Worm (Caenorhabditis elegans) whole organism, L4 larva: ENCODE results near the gene T05G5.1.

Experiments used
- D1046.2 ChIP-seq: fragments of 200-800 bp; sonication (Bioruptor generic); IDR thresholded peaks from 2 replicates; pipeline ENCODE4 v1.3.6; 2022; ENCODE audit warnings: missing genetic modification characterization, missing compliant biosample characterization
- F26F4.8 ChIP-seq: fragments of 200-800 bp; sonication (Bioruptor generic); conservative IDR thresholded peaks from 2 replicates; pipeline ENCODE4 v1.3.6; 2022; ENCODE audit warnings: missing genetic modification characterization, missing compliant biosample characterization
- F37D6.2 ChIP-seq: sonication (generic microtip); optimal IDR thresholded peaks from 2 replicates; lab custom pipeline; 2016; ENCODE audit warnings: mild to moderate bottlenecking, missing genetic modification characterization, missing compliant biosample characterization
- F44E2.7 ChIP-seq: fragments of 200-800 bp; sonication (Bioruptor generic); IDR thresholded peaks from 2 replicates; pipeline ENCODE4 v2.1.2; 2022; ENCODE audit warnings: missing genetic modification characterization, missing compliant biosample characterization
- F49E8.2 ChIP-seq: sonication (generic microtip); optimal IDR thresholded peaks from 2 replicates; lab custom pipeline; 2016; ENCODE audit warnings: missing compliant biosample characterization, mild to moderate bottlenecking, missing genetic modification characterization, borderline replicate concordance
- Y105C5A.15 ChIP-seq: fragments of 200-800 bp; sonication (Bioruptor generic); IDR thresholded peaks from 2 replicates; pipeline ENCODE4 v1.3.6; 2022; ENCODE audit warnings: missing genetic modification characterization, missing compliant biosample characterization
- Y48G9A.11 ChIP-seq: fragments of 200-800 bp; sonication (Bioruptor generic); IDR thresholded peaks from 2 replicates; pipeline ENCODE4 v1.3.6; 2022; ENCODE audit warnings: missing genetic modification reagents, missing genetic modification characterization, missing compliant biosample characterization
- ZK546.5 ChIP-seq, 2 experiments: sonication (generic microtip); optimal IDR thresholded peaks; 2 replicates each; lab custom pipeline; 2017; ENCODE audit warnings: missing biosample characterization in 2 of 2, missing genetic modification characterization in 2 of 2
- arid-1 ChIP-seq: fragments of 200-800 bp; sonication (Bioruptor generic); conservative IDR thresholded peaks from 2 replicates; pipeline ENCODE4 v1.3.6; 2022; ENCODE audit warnings: missing genetic modification reagents, missing genetic modification characterization, missing compliant biosample characterization
- ceh-20 ChIP-seq: fragments of 200-800 bp; sonication (Bioruptor generic); IDR thresholded peaks from 2 replicates; pipeline ENCODE4 v1.3.6; 2022; ENCODE audit warnings: missing genetic modification reagents, missing genetic modification characterization, missing compliant biosample characterization
- ces-1 ChIP-seq: fragments of 150-350 bp; sonication (generic microtip); optimal IDR thresholded peaks from 4 replicates; lab custom pipeline; 2014; ENCODE audit warnings: missing biosample characterization, missing genetic modification reagents, missing genetic modification characterization
- cey-2 ChIP-seq: sonication (generic microtip); optimal IDR thresholded peaks from 3 replicates; lab custom pipeline; 2017; ENCODE audit warnings: missing genetic modification characterization, mild to moderate bottlenecking, missing compliant biosample characterization, antibody characterized with exemption, borderline replicate concordance; ENCODE audit not compliant: insufficient read depth
- ctbp-1 ChIP-seq: fragments of 200-800 bp; sonication (Bioruptor generic); IDR thresholded peaks from 2 replicates; pipeline ENCODE4 v1.3.6; 2022; ENCODE audit warnings: missing genetic modification reagents, missing genetic modification characterization, missing compliant biosample characterization
- daf-16 ChIP-seq, 3 experiments: sonication (generic microtip); optimal IDR thresholded peaks; 2 replicates each; lab custom pipeline; 2016 to 2017; ENCODE audit warnings: missing genetic modification characterization in 3 of 3, missing genetic modification reagents in 3 of 3, mild to moderate bottlenecking in 2 of 3, missing compliant biosample characterization in 2 of 3, missing biosample characterization in 1 of 3, moderate library complexity in 1 of 3
- dpl-1 ChIP-seq: fragments of 150-350 bp; optimal IDR thresholded peaks from 2 replicates; lab custom pipeline; 2014; ENCODE audit warnings: missing biosample characterization, missing genetic modification reagents, missing genetic modification characterization
- fkh-10 ChIP-seq: fragments of 150-350 bp; optimal IDR thresholded peaks from 2 replicates; lab custom pipeline; 2014; ENCODE audit warnings: missing biosample characterization, missing genetic modification reagents, missing genetic modification characterization
- fos-1 ChIP-seq: fragments of 150-350 bp; optimal IDR thresholded peaks from 2 replicates; lab custom pipeline; 2014; ENCODE audit warnings: missing biosample characterization, missing genetic modification characterization
- hif-1 ChIP-seq, 2 experiments: sonication (generic microtip); optimal IDR thresholded peaks; 2 replicates each; lab custom pipeline; 2016 to 2017; ENCODE audit warnings: missing compliant biosample characterization in 2 of 2, missing genetic modification characterization in 2 of 2, missing genetic modification reagents in 2 of 2, missing genotype in 2 of 2, mild to moderate bottlenecking in 1 of 2
- hmg-1.1 ChIP-seq: fragments of 200-800 bp; sonication (Bioruptor generic); IDR thresholded peaks from 2 replicates; pipeline ENCODE4 v1.3.6; 2022; ENCODE audit warnings: missing genetic modification reagents, missing genetic modification characterization, missing compliant biosample characterization
- lim-7 ChIP-seq: fragments of 200-800 bp; sonication (Bioruptor generic); IDR thresholded peaks from 2 replicates; pipeline ENCODE4 v1.3.6; 2022; ENCODE audit warnings: missing genetic modification characterization, missing compliant biosample characterization
- lin-1 ChIP-seq: fragments of 200-800 bp; sonication (Bioruptor generic); IDR thresholded peaks from 2 replicates; pipeline ENCODE4 v1.3.6; 2022; ENCODE audit warnings: missing genetic modification reagents, missing genetic modification characterization, missing compliant biosample characterization
- lin-13 ChIP-seq: fragments of 150-350 bp; optimal IDR thresholded peaks from 2 replicates; lab custom pipeline; 2014; ENCODE audit warnings: missing biosample characterization, missing genetic modification reagents, missing genetic modification characterization
- lin-38 ChIP-seq: fragments of 200-800 bp; sonication (Bioruptor generic); IDR thresholded peaks from 2 replicates; pipeline ENCODE4 v1.3.6; 2022; ENCODE audit warnings: missing genetic modification reagents, missing genetic modification characterization, missing compliant biosample characterization
- lsy-2 ChIP-seq, 2 experiments: fragments of 150-350 bp in 1 of 2; sonication (generic microtip) in 1 of 2; optimal IDR thresholded peaks; 2 replicates each; lab custom pipeline; 2014 to 2017; ENCODE audit warnings: missing biosample characterization in 2 of 2, missing genetic modification characterization in 2 of 2
- madf-5 ChIP-seq, 2 experiments: fragments of 200-800 bp; sonication (Bioruptor generic); IDR thresholded peaks; 2 replicates each; pipeline ENCODE4 v1.3.6; 2022; ENCODE audit warnings: missing compliant biosample characterization in 2 of 2, missing genetic modification characterization in 2 of 2
- mdl-1 ChIP-seq, 2 experiments: fragments of 150-350 bp in 1 of 2; sonication (generic microtip) in 1 of 2; optimal IDR thresholded peaks; 2 replicates each; lab custom pipeline; 2014 to 2017; ENCODE audit warnings: missing biosample characterization in 2 of 2, missing genetic modification characterization in 2 of 2
- mdt-29 ChIP-seq: fragments of 200-800 bp; sonication (Bioruptor generic); IDR thresholded peaks from 2 replicates; pipeline ENCODE4 v1.3.6; 2022; ENCODE audit warnings: missing genetic modification reagents, missing genetic modification characterization, missing compliant biosample characterization
- mep-1 ChIP-seq: fragments of 150-350 bp; sonication (generic microtip); optimal IDR thresholded peaks from 3 replicates; lab custom pipeline; 2014; ENCODE audit warnings: missing biosample characterization, missing genetic modification characterization
- mes-2 ChIP-seq: sonication (generic microtip); optimal IDR thresholded peaks from 2 replicates; lab custom pipeline; 2016; ENCODE audit warnings: missing genotype, mild to moderate bottlenecking, missing genetic modification characterization, missing compliant biosample characterization; ENCODE audit not compliant: poor library complexity, severe bottlenecking
- nhr-10 ChIP-seq: fragments of 150-350 bp; optimal IDR thresholded peaks from 2 replicates; lab custom pipeline; 2014; ENCODE audit warnings: missing biosample characterization, missing genetic modification characterization
- nhr-102 ChIP-seq: sonication (generic microtip); optimal IDR thresholded peaks from 2 replicates; lab custom pipeline; 2016; ENCODE audit warnings: mild to moderate bottlenecking, missing genetic modification characterization, moderate library complexity, missing compliant biosample characterization
- nhr-111 ChIP-seq: fragments of 200-800 bp; sonication (Bioruptor generic); optimal IDR thresholded peaks from 2 replicates; lab custom pipeline; 2018; ENCODE audit warnings: mild to moderate bottlenecking, missing genetic modification characterization, missing compliant biosample characterization
- nhr-237 ChIP-seq: sonication (generic microtip); optimal IDR thresholded peaks from 2 replicates; lab custom pipeline; 2017; ENCODE audit warnings: missing biosample characterization, missing genetic modification characterization
- nhr-28 ChIP-seq: fragments of 150-350 bp; optimal IDR thresholded peaks from 2 replicates; lab custom pipeline; 2014; ENCODE audit warnings: missing biosample characterization, missing genetic modification characterization
- nhr-6 ChIP-seq: fragments of 150-350 bp; optimal IDR thresholded peaks from 2 replicates; lab custom pipeline; 2014; ENCODE audit warnings: missing biosample characterization, missing genetic modification characterization
- nhr-76 ChIP-seq: fragments of 150-350 bp; optimal IDR thresholded peaks from 2 replicates; lab custom pipeline; 2014; ENCODE audit warnings: missing biosample characterization, missing genetic modification characterization
- nhr-77 ChIP-seq: fragments of 150-350 bp; optimal IDR thresholded peaks from 2 replicates; lab custom pipeline; 2014; ENCODE audit warnings: missing biosample characterization, missing genetic modification characterization
- sdz-12 ChIP-seq: fragments of 200-800 bp; sonication (Bioruptor generic); optimal IDR thresholded peaks from 2 replicates; lab custom pipeline; 2018; ENCODE audit warnings: mild to moderate bottlenecking, missing genetic modification characterization, missing compliant biosample characterization
- set-16 ChIP-seq: fragments of 200-800 bp; sonication (Bioruptor generic); IDR thresholded peaks from 2 replicates; pipeline ENCODE4 v1.3.6; 2022; ENCODE audit warnings: missing genetic modification reagents, missing genetic modification characterization, missing compliant biosample characterization
- skn-1 ChIP-seq: fragments of 150-350 bp; optimal IDR thresholded peaks from 2 replicates; lab custom pipeline; 2014; ENCODE audit warnings: missing biosample characterization, missing genetic modification characterization
- spr-3 ChIP-seq: fragments of 200-800 bp; sonication (Bioruptor generic); optimal IDR thresholded peaks from 2 replicates; lab custom pipeline; 2018; ENCODE audit warnings: mild to moderate bottlenecking, missing genetic modification characterization, missing compliant biosample characterization
- tra-1 ChIP-seq: fragments of 200-800 bp; sonication (Bioruptor generic); IDR thresholded peaks from 2 replicates; pipeline ENCODE4 v1.3.6; 2022; ENCODE audit warnings: missing genetic modification reagents, missing genetic modification characterization, missing compliant biosample characterization
- unc-39 ChIP-seq: sonication (generic microtip); optimal IDR thresholded peaks from 2 replicates; lab custom pipeline; 2017; ENCODE audit warnings: missing biosample characterization, missing genetic modification characterization
- unc-62 ChIP-seq, 3 experiments: fragments of 150-350 bp in 1 of 3; sonication (generic microtip); optimal IDR thresholded peaks in 2 of 3; peaks in 1 of 3; 1 replicate in 1 of 3; 2 replicates in 2 of 3; lab custom pipeline; 2014 to 2017; ENCODE audit warnings: missing biosample characterization in 3 of 3, missing genetic modification characterization in 3 of 3, missing genetic modification reagents in 3 of 3, missing genotype in 1 of 3
- zag-1 ChIP-seq: fragments of 150-350 bp; optimal IDR thresholded peaks from 2 replicates; lab custom pipeline; 2014; ENCODE audit warnings: missing biosample characterization, missing genetic modification characterization
- zfp-2 ChIP-seq: sonication (generic microtip); optimal IDR thresholded peaks from 2 replicates; lab custom pipeline; 2016; ENCODE audit warnings: mild to moderate bottlenecking, missing genetic modification characterization, missing compliant biosample characterization
- zfp-3 ChIP-seq: fragments of 200-800 bp; sonication (Bioruptor generic); conservative IDR thresholded peaks from 2 replicates; pipeline ENCODE4 v1.3.6; 2022; ENCODE audit warnings: missing genetic modification reagents, missing genetic modification characterization, missing compliant biosample characterization
- zip-11 ChIP-seq: fragments of 200-800 bp; sonication (Bioruptor generic); IDR thresholded peaks from 2 replicates; pipeline ENCODE4 v1.3.6; 2022; ENCODE audit warnings: missing genetic modification characterization, missing compliant biosample characterization
- zip-2 ChIP-seq: fragments of 150-350 bp; optimal IDR thresholded peaks from 2 replicates; lab custom pipeline; 2014; ENCODE audit warnings: missing biosample characterization, missing genetic modification characterization
- ztf-11 ChIP-seq: fragments of 150-350 bp; optimal IDR thresholded peaks from 2 replicates; lab custom pipeline; 2014; ENCODE audit warnings: missing biosample characterization, missing genetic modification characterization
- ztf-7 ChIP-seq: fragments of 150-350 bp; optimal IDR thresholded peaks from 2 replicates; lab custom pipeline; 2014; ENCODE audit warnings: missing biosample characterization, missing genetic modification characterization

Gene T05G5.1

DNA sequence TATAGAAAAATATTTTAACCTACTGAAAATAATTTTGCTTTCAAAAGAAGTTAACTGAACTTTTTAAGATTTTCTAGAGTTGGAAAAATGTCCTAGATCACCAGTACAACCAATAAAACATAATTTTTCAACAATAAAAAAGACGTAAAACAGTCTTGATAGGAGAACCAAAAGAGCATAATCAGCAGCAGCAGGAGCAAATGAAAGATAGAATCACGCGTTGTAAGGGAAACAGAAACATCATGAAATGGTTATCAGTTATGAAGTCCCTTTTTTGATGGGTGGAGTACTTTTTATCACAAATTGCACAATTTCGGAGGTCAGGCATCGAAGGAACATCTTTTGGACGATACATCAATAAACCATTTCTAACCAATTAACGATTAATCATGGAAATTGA, 21.1 kb downstream of the T05G5.1 start (continued):
- TF ChIP-seq nhr-237 (tag; lab: Kevin White, UChicago) (no peak), mdt-29 (no peak), lin-1 (GFP tag; lab: Robert Waterston, UW) (no peak), sdz-12 (no peak), mep-1 (tag; lab: Kevin White, UChicago) (no peak), lim-7 (GFP tag; lab: Robert Waterston, UW) (no peak), skn-1 (tag; lab: Kevin White, UChicago) (no peak), D1046.2 (GFP tag; lab: Robert Waterston, UW) (no peak), nhr-6 (tag; lab: Kevin White, UChicago) (no peak), Y48G9A.11 (GFP tag; lab: Robert Waterston, UW) (no peak), F44E2.7 (no peak), Y105C5A.15 (GFP tag; lab: Robert Waterston, UW) (no peak), mes-2 (tag; lab: Kevin White, UChicago) (no peak), ztf-7 (tag; lab: Kevin White, UChicago) (no peak), ceh-20 (GFP tag; lab: Robert Waterston, UW) (no peak), cey-2 (tag; lab: Kevin White, UChicago) (no peak), F26F4.8 (no peak), dpl-1 (GFP tag; lab: Kevin White, UChicago) (no peak), zip-11 (GFP tag; lab: Robert Waterston, UW) (no peak), ctbp-1 (GFP tag; lab: Robert Waterston, UW) (no peak), fos-1 (tag; lab: Kevin White, UChicago) (no peak), madf-5 (GFP tag; IDR thresholded peaks at IDR 0.05; lab: Robert Waterston, UW) (no peak), hmg-1.1 (no peak), F49E8.2 (tag; lab: Kevin White, UChicago) (no peak), arid-1 (GFP tag; lab: Robert Waterston, UW) (no peak), mdl-1 (tag; optimal IDR thresholded peaks at IDR 0.05; lab: Kevin White, UChicago) (peak in 1 of 2 experiments; percentile 34), nhr-77 (tag; lab: Kevin White, UChicago) (peak; percentile 77), nhr-102 (tag; lab: Kevin White, UChicago) (peak; percentile 13), lsy-2 (tag; optimal IDR thresholded peaks at IDR 0.05; lab: Kevin White, UChicago) (no peak), lin-38 (GFP tag; lab: Robert Waterston, UW) (no peak), ztf-11 (tag; lab: Kevin White, UChicago) (no peak), ces-1 (GFP tag; lab: Kevin White, UChicago) (no peak), nhr-111 (no peak), zag-1 (tag; lab: Kevin White, UChicago) (no peak), nhr-28 (tag; lab: Kevin White, UChicago) (peak; percentile 95), hif-1 (tag; optimal IDR thresholded peaks at IDR 0.05; lab: Kevin White, UChicago) (no peak), nhr-10 (no peak), zfp-2 (no peak), nhr-76 (tag; lab: Kevin White, UChicago) (no peak), fkh-10 (GFP tag; lab: Kevin White, UChicago) (no peak), ZK546.5 (tag; optimal IDR thresholded peaks at IDR 0.05; lab: Kevin White, UChicago) (no peak), spr-3 (GFP tag; lab: Kevin White, UChicago) (no peak), lin-13 (GFP tag; lab: Kevin White, UChicago) (no peak), set-16 (no peak), daf-16 (GFP tag; optimal IDR thresholded peaks at IDR 0.05; lab: Kevin White, UChicago) (no peak), daf-16 (tag; optimal IDR thresholded peaks at IDR 0.05; lab: Kevin White, UChicago) (peak; percentile 89), zfp-3 (GFP tag; lab: Robert Waterston, UW) (no peak), zip-2 (tag; lab: Kevin White, UChicago) (no peak), unc-39 (tag; lab: Kevin White, UChicago) (no peak), unc-62 (GFP tag; optimal IDR thresholded peaks at IDR 0.05 in 1 of 2; lab: Kevin White, UChicago) (no peak), unc-62 (tag; optimal IDR thresholded peaks at IDR 0.05; lab: Kevin White, UChicago) (no peak), tra-1 (GFP tag; lab: Robert Waterston, UW) (0 out of 2 replicates have a peak, but pooled peaks have one; percentile 56), F37D6.2 (tag; lab: Kevin White, UChicago) (no peak)
